Worm (Caenorhabditis elegans) whole organism, L2 larva: Measurements from ENCODE around the gene zhit-3.

Experiments
- dmd-4 ChIP-seq: sonication (generic microtip); optimal IDR thresholded peaks from 2 replicates; lab custom pipeline; 2017; ENCODE audit warnings: missing biosample characterization, missing genetic modification characterization
- egl-27 ChIP-seq: sonication (generic microtip); optimal IDR thresholded peaks from 3 replicates; lab custom pipeline; 2017; ENCODE audit warnings: missing biosample characterization, missing genetic modification reagents, missing genetic modification characterization
- lsy-2 ChIP-seq, 2 experiments: fragments of 150-350 bp in 1 of 2; sonication (generic microtip) in 1 of 2; optimal IDR thresholded peaks; 2 replicates each; lab custom pipeline; 2014 to 2017; ENCODE audit warnings: missing biosample characterization in 2 of 2, missing genetic modification characterization in 2 of 2
- nhr-237 ChIP-seq: fragments of 150-350 bp; optimal IDR thresholded peaks from 2 replicates; lab custom pipeline; 2014; ENCODE audit warnings: missing biosample characterization, missing genetic modification characterization
- nhr-77 ChIP-seq: fragments of 150-350 bp; optimal IDR thresholded peaks from 2 replicates; lab custom pipeline; 2014; ENCODE audit warnings: missing biosample characterization, missing genetic modification characterization

DNA sequence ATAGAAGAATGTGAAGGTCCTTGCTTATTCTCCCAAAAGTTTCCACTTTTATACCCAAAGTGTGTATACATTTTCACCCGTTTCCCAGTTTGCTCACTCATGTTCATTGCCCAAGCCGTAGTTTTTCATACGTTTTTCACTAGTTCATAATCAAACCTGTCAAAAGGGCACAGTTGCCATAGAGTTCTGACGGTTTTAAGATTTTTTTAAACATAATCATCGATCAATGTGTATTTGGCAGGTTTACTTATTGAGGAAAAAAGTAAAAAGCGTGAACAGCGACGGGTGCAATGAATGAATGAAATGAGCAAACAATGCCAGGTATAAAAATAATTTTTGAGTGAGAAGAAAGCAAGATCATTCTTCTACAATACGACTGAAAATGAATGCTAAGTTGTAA lies 9.4 kb upstream of the zhit-3 start, which contains the start of the genes fipr-5 and fipr-9:
- TF ChIP-seq nhr-237 (tag; lab: Kevin White, UChicago) (no peak), lsy-2 (tag; optimal IDR thresholded peaks at IDR 0.05; lab: Kevin White, UChicago) (no peak), dmd-4 (tag; lab: Kevin White, UChicago) (no peak), egl-27 (tag; lab: Kevin White, UChicago) (no peak), nhr-77 (tag; lab: Kevin White, UChicago) (no peak)
